Fruit fly (Drosophila melanogaster): ENCODE results near the gene rux.

The rux gene

dm6 chrX:6074845-6075244 is 37.2 kb upstream of the rux start, which contains the start of gene Tsp5D:
Gene Tsp5D, minus strand, starts transcription at chrX:6074857.
- TF ChIP-seq CG7101 (tag; optimal IDR thresholded peaks at IDR 0.05) (peak; percentile 40), CG1620 (GFP tag; optimal IDR thresholded peaks at IDR 0.05) (no peak), CG14711 (tag; optimal IDR thresholded peaks at IDR 0.05) (peak; percentile 55), toe (GFP tag; optimal IDR thresholded peaks at IDR 0.05) (no peak), Clk (GFP tag; optimal IDR thresholded peaks at IDR 0.05) (no peak), pad (GFP tag; optimal IDR thresholded peaks at IDR 0.05) (no peak), cic (GFP tag; optimal IDR thresholded peaks at IDR 0.05) (no peak), CG12768 (GFP tag; optimal IDR thresholded peaks at IDR 0.05) (no peak), CG7045 (GFP tag; optimal IDR thresholded peaks at IDR 0.05) (no peak), ovo (GFP tag; optimal IDR thresholded peaks at IDR 0.05) (no peak), bab1 (GFP tag; optimal IDR thresholded peaks at IDR 0.05) (peak; percentile 44), cnc (optimal IDR thresholded peaks at IDR 0.05) (no peak)

DNA sequence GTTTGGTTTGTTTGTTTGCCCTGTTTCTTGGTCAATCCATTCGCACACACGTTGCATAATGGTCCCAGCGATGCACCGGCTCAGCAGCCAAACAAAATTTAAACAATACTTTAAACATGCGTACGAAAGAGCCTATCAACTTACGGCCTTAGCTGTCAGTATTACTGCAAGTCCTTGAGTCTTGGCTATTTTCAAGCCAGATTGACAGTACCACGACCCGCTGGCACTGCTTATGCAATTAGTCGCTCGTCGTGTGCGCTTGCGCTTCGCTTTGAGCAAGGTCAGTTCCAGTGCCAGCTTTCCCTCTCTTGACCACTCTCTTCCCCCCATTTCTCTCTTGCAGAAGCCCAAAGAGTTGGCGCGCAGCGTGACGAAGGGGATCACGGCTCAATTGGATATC is 31.1 kb upstream of the rux start:
- no peak for TF ChIP-seq cic (GFP tag; optimal IDR thresholded peaks at IDR 0.05)
- TF ChIP-seq CG1620 (GFP tag; optimal IDR thresholded peaks at IDR 0.05): no peak
- TF ChIP-seq toe (GFP tag; optimal IDR thresholded peaks at IDR 0.05): no peak
- no peak for TF ChIP-seq CG7101 (tag; optimal IDR thresholded peaks at IDR 0.05)
- no peak for TF ChIP-seq CG33017 (tag; optimal IDR thresholded peaks at IDR 0.05)
- no peak for TF ChIP-seq Clk (GFP tag; optimal IDR thresholded peaks at IDR 0.05)
- no peak for TF ChIP-seq pad (GFP tag; optimal IDR thresholded peaks at IDR 0.05)

dm6 chrX:6067281-6068008 is 29.8 kb upstream of the rux start, which contains the start of gene CG5928:
Gene CG5928, plus strand, starts transcription at chrX:6067958.
- TF ChIP-seq Crg-1 (GFP tag; optimal IDR thresholded peaks at IDR 0.05) (no peak), CG12768 (GFP tag; optimal IDR thresholded peaks at IDR 0.05) (no peak), CG7045 (GFP tag; optimal IDR thresholded peaks at IDR 0.05) (no peak), Hr96 (GFP tag; optimal IDR thresholded peaks at IDR 0.05) (no peak), toe (GFP tag; optimal IDR thresholded peaks at IDR 0.05) (no peak), bab1 (GFP tag; optimal IDR thresholded peaks at IDR 0.05) (no peak), kay (GFP tag; ENCODE audit: borderline replicate concordance) (no peak), cic (GFP tag; optimal IDR thresholded peaks at IDR 0.05) (no peak), CG5204 (GFP tag; optimal IDR thresholded peaks at IDR 0.05) (no peak), CG14711 (tag; optimal IDR thresholded peaks at IDR 0.05) (no peak), CG7101 (tag; optimal IDR thresholded peaks at IDR 0.05) (no peak), CG11617 (GFP tag; optimal IDR thresholded peaks at IDR 0.05) (no peak), CG1620 (GFP tag; optimal IDR thresholded peaks at IDR 0.05) (no peak), ovo (GFP tag; optimal IDR thresholded peaks at IDR 0.05) (no peak), CG33017 (tag; optimal IDR thresholded peaks at IDR 0.05) (no peak), cnc (optimal IDR thresholded peaks at IDR 0.05) (no peak), tj (GFP tag; optimal IDR thresholded peaks at IDR 0.05) (no peak), Clk (GFP tag; optimal IDR thresholded peaks at IDR 0.05) (no peak), pad (GFP tag; optimal IDR thresholded peaks at IDR 0.05) (no peak), Mnt (GFP tag; optimal IDR thresholded peaks at IDR 0.05) (no peak)

dm6 chrX:6066316-6066715 is 28.7 kb upstream of the rux start, which contains the start of gene CG43115:
Gene CG43115, minus strand, starts transcription at chrX:6066416.
- no peak for TF ChIP-seq CG7045 (GFP tag; optimal IDR thresholded peaks at IDR 0.05)
- TF ChIP-seq ovo (GFP tag; optimal IDR thresholded peaks at IDR 0.05): no peak
- TF ChIP-seq Clk (GFP tag; optimal IDR thresholded peaks at IDR 0.05): no peak
- TF ChIP-seq pad (GFP tag; optimal IDR thresholded peaks at IDR 0.05): no peak
- TF ChIP-seq CG12768 (GFP tag; optimal IDR thresholded peaks at IDR 0.05): no peak
- TF ChIP-seq bab1 (GFP tag; optimal IDR thresholded peaks at IDR 0.05): no peak
- TF ChIP-seq cic (GFP tag; optimal IDR thresholded peaks at IDR 0.05): no peak

dm6 chrX:6064508-6064907 is 26.9 kb upstream of the rux start:
- TF ChIP-seq cic (GFP tag; optimal IDR thresholded peaks at IDR 0.05) (no peak), Clk (GFP tag; optimal IDR thresholded peaks at IDR 0.05) (no peak), CG5204 (GFP tag; optimal IDR thresholded peaks at IDR 0.05) (no peak), bab1 (GFP tag; optimal IDR thresholded peaks at IDR 0.05) (no peak), CG14711 (tag; optimal IDR thresholded peaks at IDR 0.05) (no peak), pad (GFP tag; optimal IDR thresholded peaks at IDR 0.05) (no peak), CG11617 (GFP tag; optimal IDR thresholded peaks at IDR 0.05) (no peak), CG7101 (tag; optimal IDR thresholded peaks at IDR 0.05) (no peak), Mnt (GFP tag; optimal IDR thresholded peaks at IDR 0.05) (no peak), ovo (GFP tag; optimal IDR thresholded peaks at IDR 0.05) (no peak)

DNA sequence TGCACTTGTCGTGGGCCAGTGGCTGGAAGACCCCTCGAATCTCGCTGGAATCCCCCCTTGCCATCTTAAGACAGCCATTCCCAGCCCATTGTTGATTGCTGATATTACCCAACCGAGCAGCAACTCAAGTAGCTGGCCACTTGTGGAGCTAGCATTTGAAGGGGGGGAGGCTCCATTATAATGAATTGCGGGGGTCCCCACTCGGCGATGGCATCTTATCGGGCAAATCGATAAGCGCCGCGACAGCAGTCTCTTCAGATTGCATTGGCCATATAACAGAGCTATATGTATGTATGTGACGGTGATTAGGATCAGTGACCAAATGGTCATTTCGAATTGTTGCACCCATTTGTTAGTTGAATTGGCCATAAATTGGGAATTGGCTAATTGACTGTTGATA is 24.6 kb upstream of the rux start:
- TF ChIP-seq pad (GFP tag; optimal IDR thresholded peaks at IDR 0.05) (no peak), ovo (GFP tag; optimal IDR thresholded peaks at IDR 0.05) (no peak), bab1 (GFP tag; optimal IDR thresholded peaks at IDR 0.05) (no peak), CG1620 (GFP tag; optimal IDR thresholded peaks at IDR 0.05) (no peak), Clk (GFP tag; optimal IDR thresholded peaks at IDR 0.05) (no peak), CG7101 (tag; optimal IDR thresholded peaks at IDR 0.05) (no peak), CG5204 (GFP tag; optimal IDR thresholded peaks at IDR 0.05) (no peak), Hr96 (GFP tag; optimal IDR thresholded peaks at IDR 0.05) (no peak), cic (GFP tag; optimal IDR thresholded peaks at IDR 0.05) (no peak), Mnt (GFP tag; optimal IDR thresholded peaks at IDR 0.05) (no peak), CG33017 (tag; optimal IDR thresholded peaks at IDR 0.05) (no peak), cnc (optimal IDR thresholded peaks at IDR 0.05) (no peak), Crg-1 (GFP tag; optimal IDR thresholded peaks at IDR 0.05) (no peak), kay (GFP tag; ENCODE audit: borderline replicate concordance) (no peak), tj (GFP tag; optimal IDR thresholded peaks at IDR 0.05) (no peak), CG12768 (GFP tag; optimal IDR thresholded peaks at IDR 0.05) (no peak), CG11617 (GFP tag; optimal IDR thresholded peaks at IDR 0.05) (no peak)

Data from whole organism, adult.